Fruit fly (Drosophila melanogaster) whole organism, embryonic: ENCODE data around the gene CG8814.

Experiments
- Awh ChIP-seq: fragments of 200-800 bp; sonication (Bioruptor generic); IDR thresholded peaks from 2 replicates; pipeline ENCODE4, ENCODE4 v1.3.6; 2022; ENCODE audit warnings: missing biosample characterization, missing genetic modification characterization
- CG10147 ChIP-seq: fragments of 200-800 bp; sonication (Bioruptor generic); optimal IDR thresholded peaks from 2 replicates; lab custom pipeline; 2019; ENCODE audit warnings: missing biosample characterization, mild to moderate bottlenecking, missing genetic modification characterization, moderate library complexity
- CG10321 ChIP-seq: fragments of 200-800 bp; sonication (Bioruptor generic); IDR thresholded peaks from 2 replicates; pipeline ENCODE4 v1.3.6; 2022; ENCODE audit warnings: missing biosample characterization, missing genetic modification characterization
- CG10543 ChIP-seq: fragments of 200-800 bp; sonication (Bioruptor generic); optimal IDR thresholded peaks from 3 replicates; lab custom pipeline; 2017; ENCODE audit warnings: missing biosample characterization, mild to moderate bottlenecking, missing genetic modification characterization, moderate library complexity
- CG11695 ChIP-seq: fragments of 200-800 bp; sonication (Bioruptor generic); IDR thresholded peaks from 3 replicates; pipeline ENCODE4 v1.3.6; 2022; ENCODE audit warnings: missing biosample characterization, missing genetic modification characterization
- CG11696 ChIP-seq: fragments of 200-800 bp; sonication (Bioruptor generic); IDR thresholded peaks from 2 replicates; pipeline ENCODE4 v1.3.6; 2022; ENCODE audit warnings: missing biosample characterization, missing genetic modification characterization
- CG14965 ChIP-seq: fragments of 200-800 bp; sonication (Bioruptor generic); optimal IDR thresholded peaks from 2 replicates; lab custom pipeline; 2016; ENCODE audit warnings: missing biosample characterization, missing genetic modification characterization, borderline replicate concordance
- CG15479 ChIP-seq: fragments of 200-800 bp; sonication (Bioruptor generic); optimal IDR thresholded peaks from 3 replicates; lab custom pipeline; 2019; ENCODE audit warnings: missing biosample characterization, mild to moderate bottlenecking, missing genetic modification characterization, moderate library complexity
- CG17802 ChIP-seq: fragments of 200-800 bp; sonication (Bioruptor generic); optimal IDR thresholded peaks from 2 replicates; lab custom pipeline; 2018; ENCODE audit warnings: missing biosample characterization, mild to moderate bottlenecking, missing genetic modification characterization, moderate library complexity
- CG1832 ChIP-seq: fragments of 200-800 bp; sonication (Bioruptor generic); optimal IDR thresholded peaks from 2 replicates; lab custom pipeline; 2017; ENCODE audit warnings: missing biosample characterization, mild to moderate bottlenecking, missing genetic modification characterization, inconsistent platforms
- CG2116 ChIP-seq: fragments of 200-800 bp; sonication (Bioruptor generic); optimal IDR thresholded peaks from 3 replicates; lab custom pipeline; 2018; ENCODE audit warnings: missing biosample characterization, mild to moderate bottlenecking, missing genetic modification characterization
- CG2199 ChIP-seq: fragments of 200-800 bp; sonication (Bioruptor generic); IDR thresholded peaks from 3 replicates; pipeline ENCODE4 v1.3.6; 2022; ENCODE audit warnings: missing biosample characterization, missing genetic modification characterization
- CG2678 ChIP-seq: fragments of 200-800 bp; sonication (Bioruptor generic); optimal IDR thresholded peaks from 3 replicates; lab custom pipeline; 2019; ENCODE audit warnings: missing biosample characterization, mild to moderate bottlenecking, missing genetic modification characterization, moderate library complexity
- CG32772 ChIP-seq: fragments of 200-800 bp; sonication (Bioruptor generic); IDR thresholded peaks from 2 replicates; pipeline ENCODE4 v1.3.6; 2022; ENCODE audit warnings: missing biosample characterization, missing genetic modification characterization
- CG34376 ChIP-seq: fragments of 200-800 bp; sonication (Bioruptor generic); optimal IDR thresholded peaks from 2 replicates; lab custom pipeline; 2018; ENCODE audit warnings: missing biosample characterization, mild to moderate bottlenecking, missing genetic modification characterization
- CG4730 ChIP-seq: fragments of 200-800 bp; sonication (Bioruptor generic); IDR thresholded peaks from 2 replicates; pipeline ENCODE4 v1.3.6; 2022; ENCODE audit warnings: missing biosample characterization, missing genetic modification characterization
- CG7786 ChIP-seq: fragments of 200-800 bp; sonication (Bioruptor generic); optimal IDR thresholded peaks from 2 replicates; lab custom pipeline; 2016; ENCODE audit warnings: missing biosample characterization, missing genetic modification characterization
- CG7963 ChIP-seq: fragments of 200-800 bp; sonication (Bioruptor generic); IDR thresholded peaks from 3 replicates; pipeline ENCODE4 v1.3.6; 2022; ENCODE audit warnings: missing biosample characterization, missing genetic modification characterization; ENCODE audit not compliant: partially characterized antibody
- CG7987 ChIP-seq: fragments of 200-800 bp; sonication (Bioruptor generic); optimal IDR thresholded peaks from 2 replicates; lab custom pipeline; 2018; ENCODE audit warnings: missing biosample characterization, mild to moderate bottlenecking, missing genetic modification characterization, moderate library complexity
- CG8944 ChIP-seq: fragments of 200-800 bp; sonication (Bioruptor generic); optimal IDR thresholded peaks from 3 replicates; lab custom pipeline; 2016; ENCODE audit warnings: missing biosample characterization, missing genetic modification characterization
- Camta ChIP-seq: fragments of 200-800 bp; sonication (Bioruptor generic); optimal IDR thresholded peaks from 2 replicates; lab custom pipeline; 2016; ENCODE audit warnings: missing biosample characterization, missing genetic modification characterization
- D19A ChIP-seq: fragments of 200-800 bp; optimal IDR thresholded peaks from 3 replicates; lab custom pipeline; 2019; ENCODE audit warnings: missing biosample characterization, mild to moderate bottlenecking, missing genetic modification characterization, moderate library complexity
- Deaf1 ChIP-seq: fragments of 200-800 bp; optimal IDR thresholded peaks from 3 replicates; lab custom pipeline; 2019; ENCODE audit warnings: missing biosample characterization, mild to moderate bottlenecking, missing genetic modification characterization, moderate library complexity
- Dip3 ChIP-seq: fragments of 200-800 bp; sonication (Bioruptor generic); optimal IDR thresholded peaks from 3 replicates; lab custom pipeline; 2016; ENCODE audit warnings: missing biosample characterization, missing genetic modification characterization
- ERR ChIP-seq: fragments of 200-800 bp; sonication (Bioruptor generic); optimal IDR thresholded peaks from 2 replicates; lab custom pipeline; 2016; ENCODE audit warnings: missing biosample characterization, missing genetic modification characterization
- GATAe ChIP-seq: fragments of 200-800 bp; sonication (Bioruptor generic); conservative IDR thresholded peaks from 2 replicates; pipeline ENCODE4 v1.3.6; 2022; ENCODE audit warnings: missing biosample characterization, missing genetic modification characterization
- Gug ChIP-seq: fragments of 200-800 bp; sonication (Bioruptor generic); IDR thresholded peaks from 4 replicates; pipeline ENCODE4 v1.3.6; 2022; ENCODE audit warnings: missing biosample characterization, missing genetic modification characterization
- Hey ChIP-seq: fragments of 200-800 bp; sonication (Bioruptor generic); optimal IDR thresholded peaks from 3 replicates; lab custom pipeline; 2018; ENCODE audit warnings: missing biosample characterization, mild to moderate bottlenecking, missing genetic modification characterization
- Hr78 ChIP-seq, 2 experiments: fragments of 200-800 bp in 1 of 2; fragments of >200 bp in 1 of 2; sonication (Bioruptor generic) in 1 of 2; optimal IDR thresholded peaks; 2 replicates each; lab custom pipeline; 2017 to 2019; ENCODE audit warnings: missing biosample characterization in 2 of 2, missing genetic modification characterization in 2 of 2, mild to moderate bottlenecking in 1 of 2, moderate library complexity in 1 of 2
- Med ChIP-seq: fragments of 200-800 bp; sonication (Bioruptor generic); peaks from one replicate; lab custom pipeline; 2016; ENCODE audit warnings: missing biosample characterization, missing genetic modification characterization, mild to moderate bottlenecking, inconsistent platforms, moderate library complexity
- Trl ChIP-seq, 3 experiments: fragments of >200 bp in 2 of 3; fragments of 200-800 bp in 1 of 3; sonication (Bioruptor generic) in 1 of 3; optimal IDR thresholded peaks; 2 replicates in 1 of 3; 3 replicates in 2 of 3; lab custom pipeline; 2016 to 2017; ENCODE audit warnings: missing biosample characterization in 1 of 3, missing genetic modification characterization in 1 of 3
- Xbp1 ChIP-seq: fragments of 200-800 bp; sonication (Bioruptor generic); optimal IDR thresholded peaks from 3 replicates; lab custom pipeline; 2016; ENCODE audit warnings: missing biosample characterization, mild to moderate bottlenecking, missing genetic modification characterization
- bab2 ChIP-seq: fragments of 200-800 bp; sonication (Bioruptor generic); optimal IDR thresholded peaks from 2 replicates; lab custom pipeline; 2016; ENCODE audit warnings: missing biosample characterization, missing genetic modification characterization
- chinmo ChIP-seq: fragments of 200-800 bp; sonication (Bioruptor generic); IDR thresholded peaks from 4 replicates; pipeline ENCODE4 v1.3.6; 2022; ENCODE audit warnings: missing biosample characterization, missing genetic modification characterization; ENCODE audit not compliant: partially characterized antibody
- chn ChIP-seq: fragments of 200-800 bp; sonication (Bioruptor generic); optimal IDR thresholded peaks from 2 replicates; lab custom pipeline; 2016; ENCODE audit warnings: missing biosample characterization, missing genetic modification characterization
- cwo ChIP-seq: fragments of 200-800 bp; sonication (Bioruptor generic); optimal IDR thresholded peaks from 3 replicates; lab custom pipeline; 2017; ENCODE audit warnings: missing biosample characterization, missing genetic modification characterization, mild to moderate bottlenecking, moderate library complexity, missing genetic modification reagents
- exex ChIP-seq: fragments of 200-800 bp; sonication (Bioruptor generic); optimal IDR thresholded peaks from 4 replicates; lab custom pipeline; 2018; ENCODE audit warnings: missing biosample characterization, mild to moderate bottlenecking, missing genetic modification characterization, moderate library complexity
- grn ChIP-seq: fragments of 200-800 bp; sonication (Bioruptor generic); optimal IDR thresholded peaks from 3 replicates; lab custom pipeline; 2017; ENCODE audit warnings: missing biosample characterization, missing genetic modification characterization
- kay ChIP-seq: fragments of 200-800 bp; sonication (Bioruptor generic); optimal IDR thresholded peaks from 2 replicates; lab custom pipeline; 2016; ENCODE audit warnings: missing biosample characterization, missing genetic modification characterization
- klu ChIP-seq: fragments of 200-800 bp; sonication (Bioruptor generic); IDR thresholded peaks from 2 replicates; pipeline ENCODE4 v1.3.6; 2022; ENCODE audit warnings: missing biosample characterization, missing genetic modification characterization
- knrl ChIP-seq: fragments of 200-800 bp; sonication (Bioruptor generic); IDR thresholded peaks from 3 replicates; pipeline ENCODE4 v1.3.6; 2022; ENCODE audit warnings: missing biosample characterization, missing genetic modification characterization; ENCODE audit not compliant: partially characterized antibody
- lov ChIP-seq, 2 experiments: fragments of 200-800 bp in 1 of 2; fragments of >200 bp in 1 of 2; sonication (Bioruptor generic) in 1 of 2; IDR thresholded peaks in 1 of 2; optimal IDR thresholded peaks in 1 of 2; 2 replicates in 1 of 2; 3 replicates in 1 of 2; pipeline versions ENCODE4 v1.3.6 to Lab custom; 2017 to 2022; ENCODE audit warnings: missing biosample characterization in 1 of 2, missing genetic modification characterization in 1 of 2
- sens ChIP-seq: fragments of 200-800 bp; sonication (Bioruptor generic); peaks from one replicate; lab custom pipeline; 2016; ENCODE audit warnings: missing biosample characterization, missing genetic modification characterization
- sqz ChIP-seq: fragments of 200-800 bp; sonication (Bioruptor generic); optimal IDR thresholded peaks from 3 replicates; lab custom pipeline; 2018; ENCODE audit warnings: missing biosample characterization, mild to moderate bottlenecking, missing genetic modification characterization
- sug ChIP-seq: fragments of 200-800 bp; optimal IDR thresholded peaks from 2 replicates; lab custom pipeline; 2019; ENCODE audit warnings: missing biosample characterization, mild to moderate bottlenecking, missing genetic modification characterization, moderate library complexity
- trh ChIP-seq: fragments of 200-800 bp; sonication (Bioruptor generic); optimal IDR thresholded peaks from 2 replicates; lab custom pipeline; 2016; ENCODE audit warnings: missing biosample characterization, missing genetic modification characterization
- usp ChIP-seq: fragments of >200 bp; optimal IDR thresholded peaks from 2 replicates; lab custom pipeline; 2017; ENCODE audit warnings: missing biosample characterization, missing genetic modification characterization
- zf30C ChIP-seq: fragments of 200-800 bp; sonication (Bioruptor generic); optimal IDR thresholded peaks from 3 replicates; lab custom pipeline; 2018; ENCODE audit warnings: missing biosample characterization, mild to moderate bottlenecking, missing genetic modification characterization

The CG8814 gene

dm6 chr2L:2900392-2901028 is 25.8 kb downstream of the CG8814 start:
- no peak for TF ChIP-seq CG7963 (GFP tag; lab: Robert Waterston, UW)
- TF ChIP-seq CG7987 (GFP tag; lab: Kevin White, UChicago): peak; percentile 98
- no peak for TF ChIP-seq zf30C (GFP tag; lab: Kevin White, UChicago)
- peak; percentile 92 for TF ChIP-seq cwo (GFP tag; lab: Kevin White, UChicago)
- no peak for TF ChIP-seq Gug (GFP tag; lab: Robert Waterston, UW)
- TF ChIP-seq Trl (optimal IDR thresholded peaks at IDR 0.05; lab: Kevin White, UChicago): peak in 1 of 2 experiments; percentile 48
- TF ChIP-seq Trl (GFP tag; optimal IDR thresholded peaks at IDR 0.05; lab: Kevin White, UChicago): no peak
- no peak for TF ChIP-seq usp (GFP tag; lab: Kevin White, UChicago)
- no peak for TF ChIP-seq CG7786 (GFP tag; lab: Kevin White, UChicago)
- TF ChIP-seq bab2 (GFP tag; lab: Kevin White, UChicago): no peak
- TF ChIP-seq ERR: peak; percentile 23
- no peak for TF ChIP-seq sens (GFP tag; lab: Kevin White, UChicago)
- TF ChIP-seq sug (tag; lab: Kevin White, UChicago): peak; percentile 68
- peak; percentile 26 for TF ChIP-seq Hey
- peak; percentile 93 for TF ChIP-seq CG15479 (GFP tag; lab: Kevin White, UChicago)
- TF ChIP-seq sqz (GFP tag; lab: Kevin White, UChicago): peak; percentile 73
- TF ChIP-seq GATAe (GFP tag; lab: Robert Waterston, UW): peak; percentile 79
- TF ChIP-seq CG1832: peak; percentile 43
- TF ChIP-seq Deaf1 (tag; lab: Kevin White, UChicago): peak; percentile 6
- no peak for TF ChIP-seq kay (GFP tag; lab: Kevin White, UChicago)
- no peak for TF ChIP-seq CG8944 (GFP tag; lab: Kevin White, UChicago)
- TF ChIP-seq CG10321 (GFP tag; lab: Robert Waterston, UW): peak; percentile 63; the same call in 1 of the 2 replicates
- TF ChIP-seq CG34376 (GFP tag; lab: Kevin White, UChicago): peak; percentile 74
- TF ChIP-seq Xbp1 (GFP tag; lab: Kevin White, UChicago): no peak
- TF ChIP-seq CG10147 (GFP tag; lab: Kevin White, UChicago): no peak
- 0 out of 2 replicates have a peak, but pooled peaks have one; percentile 12 for TF ChIP-seq CG32772
- peak; percentile 90 for TF ChIP-seq grn (GFP tag; lab: Kevin White, UChicago)
- TF ChIP-seq CG2199 (GFP tag; lab: Robert Waterston, UW): peak; percentile 8; the same call in 1 of the 3 replicates
- TF ChIP-seq CG10543 (GFP tag; lab: Kevin White, UChicago): peak; percentile 29
- no peak for TF ChIP-seq Dip3 (GFP tag; lab: Kevin White, UChicago)
- TF ChIP-seq CG11695 (GFP tag; lab: Robert Waterston, UW): 0 out of 3 replicates have a peak, but pooled peaks have one; percentile 8
- TF ChIP-seq Hr78 (GFP tag; optimal IDR thresholded peaks at IDR 0.05; lab: Kevin White, UChicago): peak in 1 of 2 experiments; percentile 57
- TF ChIP-seq lov (optimal IDR thresholded peaks at IDR 0.05; lab: Kevin White, UChicago): no peak
- TF ChIP-seq lov (GFP tag; IDR thresholded peaks at IDR 0.05; lab: Robert Waterston, UW): no peak
- no peak for TF ChIP-seq knrl (GFP tag; lab: Robert Waterston, UW)
- TF ChIP-seq CG11696 (GFP tag; lab: Robert Waterston, UW): no peak
- TF ChIP-seq CG2678: no peak
- no peak for TF ChIP-seq D19A
- TF ChIP-seq Med: peak; percentile 44
- TF ChIP-seq klu: no peak
- TF ChIP-seq CG2116: no peak
- no peak for TF ChIP-seq Awh (GFP tag; lab: Robert Waterston, UW)
- no peak for TF ChIP-seq CG4730
- no peak for TF ChIP-seq Camta
- TF ChIP-seq CG17802 (tag; lab: Kevin White, UChicago): no peak
- TF ChIP-seq chinmo (GFP tag; lab: Robert Waterston, UW): 0 out of 4 replicates have a peak, but pooled peaks have one; percentile 79
- TF ChIP-seq exex (tag; lab: Kevin White, UChicago): peak; percentile 79
- TF ChIP-seq CG14965: no peak
- TF ChIP-seq trh (GFP tag; lab: Kevin White, UChicago): no peak
- no peak for TF ChIP-seq chn (GFP tag; lab: Kevin White, UChicago)
